Fruit fly (Drosophila melanogaster) whole organism, prepupa: ENCODE measurements around the gene Hr4.
A peak's percentile ranks its signal among the peaks of the same experiment; 100 is the strongest.

ENCODE experiments used
- Blimp-1 ChIP-seq: fragments of 200-800 bp; sonication (Bioruptor generic); optimal IDR thresholded peaks from 3 replicates; lab custom pipeline; 2017; ENCODE audit warnings: missing biosample characterization, missing genetic modification characterization, mild to moderate bottlenecking, moderate library complexity, missing genetic modification reagents
- CG10631 ChIP-seq: fragments of 200-800 bp; sonication (Bioruptor generic); optimal IDR thresholded peaks from 2 replicates; lab custom pipeline; 2016; ENCODE audit warnings: missing biosample characterization, missing genetic modification characterization
- CG10669 ChIP-seq: fragments of 200-800 bp; sonication (Bioruptor generic); optimal IDR thresholded peaks from 3 replicates; lab custom pipeline; 2018; ENCODE audit warnings: missing biosample characterization, mild to moderate bottlenecking, missing genetic modification characterization, moderate library complexity
- CG11762 ChIP-seq: fragments of 200-800 bp; sonication (Bioruptor generic); optimal IDR thresholded peaks from 3 replicates; lab custom pipeline; 2016; ENCODE audit warnings: missing biosample characterization, missing genetic modification characterization; ENCODE audit not compliant: insufficient read depth
- CG11902 ChIP-seq: fragments of 200-800 bp; sonication (Bioruptor generic); optimal IDR thresholded peaks from 3 replicates; lab custom pipeline; 2016; ENCODE audit warnings: missing biosample characterization, missing genetic modification characterization
- CG15336 ChIP-seq: fragments of 200-800 bp; sonication (Bioruptor generic); IDR thresholded peaks from 2 replicates; pipeline ENCODE4 v1.3.6; 2022; ENCODE audit warnings: missing biosample characterization, missing genetic modification characterization
- CG1621 ChIP-seq: fragments of 200-800 bp; sonication (Bioruptor generic); optimal IDR thresholded peaks from 3 replicates; lab custom pipeline; 2018; ENCODE audit warnings: missing biosample characterization, mild to moderate bottlenecking, missing genetic modification characterization
- CG16779 ChIP-seq: fragments of 200-800 bp; sonication (Bioruptor generic); optimal IDR thresholded peaks from 3 replicates; lab custom pipeline; 2017; ENCODE audit warnings: missing biosample characterization, mild to moderate bottlenecking, missing genetic modification characterization
- CG3032 ChIP-seq: fragments of 200-800 bp; optimal IDR thresholded peaks from 2 replicates; lab custom pipeline; 2019; ENCODE audit warnings: missing biosample characterization, mild to moderate bottlenecking, missing genetic modification characterization, moderate library complexity
- CG31627 ChIP-seq: fragments of 200-800 bp; sonication (Bioruptor generic); optimal IDR thresholded peaks from 3 replicates; lab custom pipeline; 2016; ENCODE audit warnings: missing biosample characterization, missing genetic modification characterization
- CG32006 ChIP-seq: fragments of 200-800 bp; sonication (Bioruptor generic); optimal IDR thresholded peaks from 3 replicates; lab custom pipeline; 2017; ENCODE audit warnings: missing biosample characterization, mild to moderate bottlenecking, missing genetic modification characterization
- CG34406 ChIP-seq: fragments of 200-800 bp; sonication (Bioruptor generic); optimal IDR thresholded peaks from 3 replicates; lab custom pipeline; 2016; ENCODE audit warnings: missing biosample characterization, missing genetic modification characterization
- CG4318 ChIP-seq: fragments of 200-800 bp; sonication (Bioruptor generic); optimal IDR thresholded peaks from 3 replicates; lab custom pipeline; 2017; ENCODE audit warnings: missing biosample characterization, mild to moderate bottlenecking, missing genetic modification characterization
- CG6163 ChIP-seq: fragments of 200-800 bp; sonication (Bioruptor generic); IDR thresholded peaks from 3 replicates; pipeline ENCODE4 v1.3.6; 2022; ENCODE audit warnings: missing biosample characterization, missing genetic modification characterization
- CG6276 ChIP-seq: fragments of 200-800 bp; sonication (Bioruptor generic); optimal IDR thresholded peaks from 2 replicates; lab custom pipeline; 2017; ENCODE audit warnings: missing biosample characterization, mild to moderate bottlenecking, missing genetic modification characterization
- CG6792 ChIP-seq: fragments of 200-800 bp; sonication (Bioruptor generic); optimal IDR thresholded peaks from 3 replicates; lab custom pipeline; 2016; ENCODE audit warnings: missing biosample characterization, missing genetic modification characterization
- CG6808 ChIP-seq: fragments of 200-800 bp; sonication (Bioruptor generic); optimal IDR thresholded peaks from 3 replicates; lab custom pipeline; 2017; ENCODE audit warnings: missing biosample characterization, missing genetic modification characterization, mild to moderate bottlenecking, moderate library complexity, missing genetic modification reagents
- CG6854 ChIP-seq: fragments of 200-800 bp; sonication (Bioruptor generic); optimal IDR thresholded peaks from 2 replicates; lab custom pipeline; 2017; ENCODE audit warnings: missing biosample characterization, mild to moderate bottlenecking, missing genetic modification characterization
- CG7368 ChIP-seq: fragments of 200-800 bp; sonication (Bioruptor generic); optimal IDR thresholded peaks from 3 replicates; lab custom pipeline; 2016; ENCODE audit warnings: missing biosample characterization, missing genetic modification characterization
- CG8119 ChIP-seq: fragments of 200-800 bp; sonication (Bioruptor generic); IDR thresholded peaks from 3 replicates; pipeline ENCODE4 v1.3.6; 2022; ENCODE audit warnings: missing biosample characterization, missing genetic modification characterization
- CG8319 ChIP-seq: fragments of 200-800 bp; sonication (Bioruptor generic); optimal IDR thresholded peaks from 3 replicates; lab custom pipeline; 2016; ENCODE audit warnings: missing biosample characterization, missing genetic modification characterization
- CG8632 ChIP-seq: fragments of 200-800 bp; sonication (Bioruptor generic); optimal IDR thresholded peaks from 3 replicates; lab custom pipeline; 2016; ENCODE audit warnings: missing biosample characterization, missing genetic modification characterization
- CG9139 ChIP-seq: fragments of 200-800 bp; sonication (Bioruptor generic); optimal IDR thresholded peaks from 3 replicates; lab custom pipeline; 2017; ENCODE audit warnings: missing biosample characterization, mild to moderate bottlenecking, missing genetic modification characterization
- Eip75B ChIP-seq: fragments of 200-800 bp; sonication (Bioruptor generic); optimal IDR thresholded peaks from 3 replicates; lab custom pipeline; 2016; ENCODE audit warnings: missing biosample characterization, missing genetic modification characterization
- Eip78C ChIP-seq: fragments of 200-800 bp; sonication (Bioruptor generic); peaks from one replicate; lab custom pipeline; 2016; ENCODE audit warnings: missing biosample characterization, missing genetic modification characterization
- Eip93F ChIP-seq: fragments of 200-800 bp; sonication (Bioruptor generic); optimal IDR thresholded peaks from 2 replicates; lab custom pipeline; 2016; ENCODE audit warnings: missing biosample characterization, mild to moderate bottlenecking, missing genetic modification characterization
- Ets96B ChIP-seq: fragments of 200-800 bp; optimal IDR thresholded peaks from 2 replicates; lab custom pipeline; 2019; ENCODE audit warnings: missing biosample characterization, mild to moderate bottlenecking, missing genetic modification characterization, moderate library complexity
- Gug ChIP-seq: fragments of 200-800 bp; sonication (Bioruptor generic); IDR thresholded peaks from 2 replicates; pipeline ENCODE4 v1.3.6; 2022; ENCODE audit warnings: missing biosample characterization, missing genetic modification characterization
- Hr38 ChIP-seq: sonication (Bioruptor generic); optimal IDR thresholded peaks from 2 replicates; lab custom pipeline; 2016; ENCODE audit warnings: missing biosample characterization, missing genetic modification characterization
- Hr39 ChIP-seq: fragments of 200-800 bp; sonication (Bioruptor generic); optimal IDR thresholded peaks from 2 replicates; lab custom pipeline; 2016; ENCODE audit warnings: missing biosample characterization, missing genetic modification characterization
- Hr4 ChIP-seq: fragments of 200-800 bp; sonication (Bioruptor generic); optimal IDR thresholded peaks from 3 replicates; lab custom pipeline; 2016; ENCODE audit warnings: missing biosample characterization, missing genetic modification characterization
- Lpt ChIP-seq: fragments of 200-800 bp; sonication (Bioruptor generic); optimal IDR thresholded peaks from 3 replicates; lab custom pipeline; 2016; ENCODE audit warnings: missing biosample characterization, missing genetic modification characterization
- Met ChIP-seq: fragments of 200-800 bp; sonication (Bioruptor generic); optimal IDR thresholded peaks from 3 replicates; lab custom pipeline; 2016; ENCODE audit warnings: missing biosample characterization, missing genetic modification characterization
- OdsH ChIP-seq: fragments of 200-800 bp; sonication (Bioruptor generic); optimal IDR thresholded peaks from 3 replicates; lab custom pipeline; 2016; ENCODE audit warnings: missing biosample characterization, missing genetic modification characterization
- Smox ChIP-seq: fragments of 200-800 bp; sonication (Bioruptor generic); optimal IDR thresholded peaks from 3 replicates; lab custom pipeline; 2016; ENCODE audit warnings: missing biosample characterization, missing genetic modification characterization
- Sox102F ChIP-seq: fragments of 200-800 bp; sonication (Bioruptor generic); optimal IDR thresholded peaks from 2 replicates; lab custom pipeline; 2016; ENCODE audit warnings: missing biosample characterization, mild to moderate bottlenecking, missing genetic modification characterization
- Sox14 ChIP-seq: fragments of 200-800 bp; sonication (Bioruptor generic); optimal IDR thresholded peaks from 3 replicates; lab custom pipeline; 2016; ENCODE audit warnings: missing biosample characterization, missing genetic modification characterization
- Sox15 ChIP-seq: fragments of 200-800 bp; sonication (Bioruptor generic); optimal IDR thresholded peaks from 3 replicates; lab custom pipeline; 2016; ENCODE audit warnings: missing biosample characterization, missing genetic modification characterization
- achi ChIP-seq: fragments of 200-800 bp; sonication (Bioruptor generic); optimal IDR thresholded peaks from 3 replicates; lab custom pipeline; 2016; ENCODE audit warnings: missing biosample characterization, missing genetic modification characterization
- acj6 ChIP-seq: fragments of 200-800 bp; sonication (Bioruptor generic); optimal IDR thresholded peaks from 3 replicates; lab custom pipeline; 2016; ENCODE audit warnings: missing biosample characterization, missing genetic modification characterization
- dac ChIP-seq: fragments of 200-800 bp; sonication (Bioruptor generic); optimal IDR thresholded peaks from 2 replicates; lab custom pipeline; 2017; ENCODE audit warnings: missing biosample characterization, mild to moderate bottlenecking, missing genetic modification characterization
- dsx ChIP-seq: fragments of 200-800 bp; optimal IDR thresholded peaks from 3 replicates; lab custom pipeline; 2019; ENCODE audit warnings: missing biosample characterization, mild to moderate bottlenecking, missing genetic modification characterization, moderate library complexity; ENCODE audit not compliant: poor library complexity, severe bottlenecking
- eg ChIP-seq: fragments of 200-800 bp; sonication (Bioruptor generic); IDR thresholded peaks from 3 replicates; pipeline ENCODE4 v1.3.6; 2022; ENCODE audit warnings: missing biosample characterization, missing genetic modification characterization
- fd85E ChIP-seq: fragments of 200-800 bp; sonication (Bioruptor generic); optimal IDR thresholded peaks from 3 replicates; lab custom pipeline; 2016; ENCODE audit warnings: missing biosample characterization, missing genetic modification characterization
- fkh ChIP-seq: fragments of 200-800 bp; sonication (Bioruptor generic); optimal IDR thresholded peaks from 3 replicates; lab custom pipeline; 2017; ENCODE audit warnings: missing biosample characterization, mild to moderate bottlenecking, missing genetic modification characterization, moderate library complexity
- lz ChIP-seq: fragments of 200-800 bp; sonication (Bioruptor generic); optimal IDR thresholded peaks from 3 replicates; lab custom pipeline; 2016; ENCODE audit warnings: missing biosample characterization, missing genetic modification characterization
- net ChIP-seq: fragments of 200-800 bp; sonication (Bioruptor generic); optimal IDR thresholded peaks from 3 replicates; lab custom pipeline; 2016; ENCODE audit warnings: missing biosample characterization, missing genetic modification characterization
- pdm3 ChIP-seq: fragments of 200-800 bp; sonication (Bioruptor generic); optimal IDR thresholded peaks from 3 replicates; lab custom pipeline; 2016; ENCODE audit warnings: missing biosample characterization, missing genetic modification characterization
- spab ChIP-seq: fragments of 200-800 bp; sonication (Bioruptor generic); optimal IDR thresholded peaks from 2 replicates; lab custom pipeline; 2017; ENCODE audit warnings: missing biosample characterization, mild to moderate bottlenecking, missing genetic modification characterization, missing genetic modification reagents
- ss ChIP-seq, 2 experiments: fragments of 200-800 bp; sonication (Bioruptor generic); optimal IDR thresholded peaks; 2 replicates in 1 of 2; 3 replicates in 1 of 2; lab custom pipeline; 2017 to 2018; ENCODE audit warnings: mild to moderate bottlenecking in 2 of 2, missing biosample characterization in 2 of 2, missing genetic modification characterization in 2 of 2, moderate library complexity in 1 of 2
- svp ChIP-seq: fragments of 200-800 bp; sonication (Bioruptor generic); peaks from one replicate; lab custom pipeline; 2016; ENCODE audit warnings: missing biosample characterization, missing genetic modification characterization
- topi ChIP-seq: fragments of 200-800 bp; sonication (Bioruptor generic); optimal IDR thresholded peaks from 3 replicates; lab custom pipeline; 2016; ENCODE audit warnings: missing biosample characterization, missing genetic modification characterization
- vri ChIP-seq: fragments of 200-800 bp; sonication (Bioruptor generic); optimal IDR thresholded peaks from 3 replicates; lab custom pipeline; 2016; ENCODE audit warnings: missing biosample characterization, mild to moderate bottlenecking, missing genetic modification characterization

The Hr4 gene

dm6 chrX:1941669-1942092, at the start of gene Hr4:
TSS of gene Hr4 (plus strand) at chrX:1941940.
- TF ChIP-seq Sox14 (GFP tag; lab: Kevin White, UChicago), result no peak
- TF ChIP-seq CG6854 (GFP tag; lab: Kevin White, UChicago), result peak; percentile 66
- no peak for TF ChIP-seq Hr39 (GFP tag; lab: Kevin White, UChicago)
- TF ChIP-seq CG8632 (GFP tag; lab: Kevin White, UChicago), result no peak
- peak; percentile 24 for TF ChIP-seq topi (GFP tag; lab: Kevin White, UChicago)
- no peak for TF ChIP-seq CG4318 (GFP tag; lab: Kevin White, UChicago)
- TF ChIP-seq Met, result peak; percentile 61
- no peak for TF ChIP-seq acj6 (GFP tag; lab: Kevin White, UChicago)
- TF ChIP-seq eg (GFP tag; lab: Robert Waterston, UW), result peak; percentile 64
- TF ChIP-seq CG9139 (GFP tag; lab: Kevin White, UChicago), result peak; percentile 17
- TF ChIP-seq Sox15, result no peak
- TF ChIP-seq fkh (GFP tag; lab: Kevin White, UChicago), result no peak
- TF ChIP-seq CG10669 (GFP tag; lab: Kevin White, UChicago), result no peak
- TF ChIP-seq CG15336 (GFP tag; lab: Robert Waterston, UW), result peak; percentile 62; the same call in 1 of the 2 replicates
- TF ChIP-seq Eip75B (GFP tag; lab: Kevin White, UChicago), result peak; percentile 35
- no peak for TF ChIP-seq Hr38
- no peak for TF ChIP-seq dac
- TF ChIP-seq Blimp-1 (GFP tag; lab: Kevin White, UChicago), result no peak
- no peak for TF ChIP-seq CG8319 (GFP tag; lab: Kevin White, UChicago)
- TF ChIP-seq Eip93F (GFP tag; lab: Kevin White, UChicago), result peak; percentile 43
- no peak for TF ChIP-seq svp (GFP tag; lab: Kevin White, UChicago)
- TF ChIP-seq lz (GFP tag; lab: Kevin White, UChicago), result no peak
- TF ChIP-seq CG1621 (tag; lab: Kevin White, UChicago), result no peak
- TF ChIP-seq Eip78C, result peak; percentile 74
- peak; percentile 20 for TF ChIP-seq Smox (GFP tag; lab: Kevin White, UChicago)
- peak; percentile 54 for TF ChIP-seq vri
- TF ChIP-seq Ets96B (tag; lab: Kevin White, UChicago), result no peak
- no peak for TF ChIP-seq Lpt (GFP tag; lab: Kevin White, UChicago)
- peak; percentile 2 to 34 for TF ChIP-seq ss (GFP tag; optimal IDR thresholded peaks at IDR 0.05; lab: Kevin White, UChicago)
- TF ChIP-seq CG31627 (GFP tag; lab: Kevin White, UChicago), result no peak
- no peak for TF ChIP-seq pdm3
- no peak for TF ChIP-seq OdsH (GFP tag; lab: Kevin White, UChicago)
- no peak for TF ChIP-seq CG6808
- TF ChIP-seq CG8119, result peak; percentile 43; the same call in 2 of the 3 replicates
- no peak for TF ChIP-seq CG34406 (GFP tag; lab: Kevin White, UChicago)
- TF ChIP-seq Sox102F (GFP tag; lab: Kevin White, UChicago), result peak; percentile 64
- TF ChIP-seq spab (GFP tag; lab: Kevin White, UChicago), result no peak
- no peak for TF ChIP-seq achi (GFP tag; lab: Kevin White, UChicago)
- no peak for TF ChIP-seq CG10631 (GFP tag; lab: Kevin White, UChicago)
- no peak for TF ChIP-seq CG7368 (GFP tag; lab: Kevin White, UChicago)
- TF ChIP-seq dsx (GFP tag; lab: Kevin White, UChicago), result peak; percentile 1
- peak; percentile 19 for TF ChIP-seq CG16779 (tag; lab: Kevin White, UChicago)
- TF ChIP-seq CG6792 (GFP tag; lab: Kevin White, UChicago), result no peak
- TF ChIP-seq CG3032 (tag; lab: Kevin White, UChicago), result no peak
- no peak for TF ChIP-seq Gug (GFP tag; lab: Robert Waterston, UW)
- TF ChIP-seq CG11902, result no peak
- peak; percentile 28; the same call in 1 of the 3 replicates for TF ChIP-seq CG6163 (GFP tag; lab: Robert Waterston, UW)
- TF ChIP-seq CG6276 (GFP tag; lab: Kevin White, UChicago), result peak; percentile 46
- no peak for TF ChIP-seq CG11762 (GFP tag; lab: Kevin White, UChicago)
- TF ChIP-seq Hr4 (GFP tag; lab: Kevin White, UChicago), result no peak
- TF ChIP-seq net (GFP tag; lab: Kevin White, UChicago), result no peak
- TF ChIP-seq CG32006 (GFP tag; lab: Kevin White, UChicago), result no peak
- TF ChIP-seq fd85E (GFP tag; lab: Kevin White, UChicago), result no peak
